Fruit fly (Drosophila melanogaster): Measurements from ENCODE around the gene CG43931.

Gene CG43931

dm6 chr3L:20883969-20884368, 13.4 kb upstream of the CG43931 start:
- no peak for TF ChIP-seq Hr39 (GFP tag; optimal IDR thresholded peaks at IDR 0.05)
- no peak for TF ChIP-seq Eip78C (GFP tag)
- no peak for TF ChIP-seq CG16779 (tag; optimal IDR thresholded peaks at IDR 0.05)
- no peak for TF ChIP-seq Sox14 (GFP tag; optimal IDR thresholded peaks at IDR 0.05)
- TF ChIP-seq achi (GFP tag; optimal IDR thresholded peaks at IDR 0.05): no peak
- TF ChIP-seq CG9139 (GFP tag; optimal IDR thresholded peaks at IDR 0.05): no peak
- TF ChIP-seq Sox102F (GFP tag; optimal IDR thresholded peaks at IDR 0.05): no peak
- TF ChIP-seq Eip75B (GFP tag; optimal IDR thresholded peaks at IDR 0.05): no peak
- TF ChIP-seq CG32006 (GFP tag; optimal IDR thresholded peaks at IDR 0.05): no peak
- TF ChIP-seq topi (GFP tag; optimal IDR thresholded peaks at IDR 0.05): no peak
- TF ChIP-seq CG7368 (GFP tag; optimal IDR thresholded peaks at IDR 0.05): no peak
- TF ChIP-seq fd59A (GFP tag; optimal IDR thresholded peaks at IDR 0.05): no peak
- TF ChIP-seq Sox15 (GFP tag; optimal IDR thresholded peaks at IDR 0.05): no peak
- no peak for TF ChIP-seq eg (GFP tag; IDR thresholded peaks at IDR 0.05)
- TF ChIP-seq dsx (GFP tag; optimal IDR thresholded peaks at IDR 0.05; ENCODE audit: poor library complexity, severe bottlenecking): no peak
- no peak for TF ChIP-seq CG15336 (GFP tag; IDR thresholded peaks at IDR 0.05)
- TF ChIP-seq lz (GFP tag; optimal IDR thresholded peaks at IDR 0.05): no peak
- TF ChIP-seq CG8319 (GFP tag; optimal IDR thresholded peaks at IDR 0.05): no peak
- no peak for TF ChIP-seq dac (GFP tag; optimal IDR thresholded peaks at IDR 0.05)

- no peak for TF ChIP-seq CG6163 (GFP tag; IDR thresholded peaks at IDR 0.05)
- no peak for TF ChIP-seq CG6276 (GFP tag; optimal IDR thresholded peaks at IDR 0.05)
- no peak for TF ChIP-seq CG31627 (GFP tag; optimal IDR thresholded peaks at IDR 0.05)
- no peak for TF ChIP-seq Eip75B (GFP tag; optimal IDR thresholded peaks at IDR 0.05)
- TF ChIP-seq fd59A (GFP tag; optimal IDR thresholded peaks at IDR 0.05): no peak
- TF ChIP-seq CG4318 (GFP tag; optimal IDR thresholded peaks at IDR 0.05): no peak
- TF ChIP-seq Lpt (GFP tag; optimal IDR thresholded peaks at IDR 0.05): no peak
- no peak for TF ChIP-seq CG34406 (GFP tag; optimal IDR thresholded peaks at IDR 0.05)
- TF ChIP-seq CG10631 (GFP tag; optimal IDR thresholded peaks at IDR 0.05): no peak
- TF ChIP-seq net (GFP tag; optimal IDR thresholded peaks at IDR 0.05): no peak
- no peak for TF ChIP-seq CG11294 (GFP tag; IDR thresholded peaks at IDR 0.05)
- TF ChIP-seq Sox102F (GFP tag; optimal IDR thresholded peaks at IDR 0.05): no peak
- TF ChIP-seq Sox14 (GFP tag; optimal IDR thresholded peaks at IDR 0.05): no peak
- TF ChIP-seq Hr4 (GFP tag; optimal IDR thresholded peaks at IDR 0.05): no peak
- no peak for TF ChIP-seq OdsH (GFP tag; optimal IDR thresholded peaks at IDR 0.05)
- TF ChIP-seq CG11902 (GFP tag; optimal IDR thresholded peaks at IDR 0.05): no peak
- no peak for TF ChIP-seq salr (GFP tag; optimal IDR thresholded peaks at IDR 0.05)
- no peak for TF ChIP-seq CG6854 (GFP tag; optimal IDR thresholded peaks at IDR 0.05)
Measured at dm6 chr3L:20885172-20885571, 12.2 kb upstream of the CG43931 start, which contains the start of gene CG32432. Gene CG32432, minus strand, starts transcription at chr3L:20885188.

- TF ChIP-seq fkh (GFP tag; optimal IDR thresholded peaks at IDR 0.05) (peak; percentile 66), salr (GFP tag; optimal IDR thresholded peaks at IDR 0.05) (no peak)
Measured at dm6 chr3L:20900996-20901395, 3.6 kb downstream of the CG43931 start.

dm6 chr3L:20905495-20905894, 8.1 kb downstream of the CG43931 start, which contains the start of gene CG11458:
Gene CG11458, plus strand, starts transcription at chr3L:20905795.
- no peak for TF ChIP-seq CG10669 (GFP tag; optimal IDR thresholded peaks at IDR 0.05)
- TF ChIP-seq fkh (GFP tag; optimal IDR thresholded peaks at IDR 0.05): no peak
- TF ChIP-seq CG6276 (GFP tag; optimal IDR thresholded peaks at IDR 0.05): no peak
- no peak for TF ChIP-seq CG1621 (tag; optimal IDR thresholded peaks at IDR 0.05)
- TF ChIP-seq CG34406 (GFP tag; optimal IDR thresholded peaks at IDR 0.05): no peak
- TF ChIP-seq fd59A (GFP tag; optimal IDR thresholded peaks at IDR 0.05): no peak
- no peak for TF ChIP-seq CG31627 (GFP tag; optimal IDR thresholded peaks at IDR 0.05)
- no peak for TF ChIP-seq Hr4 (GFP tag; optimal IDR thresholded peaks at IDR 0.05)
- TF ChIP-seq CG4318 (GFP tag; optimal IDR thresholded peaks at IDR 0.05): no peak
- TF ChIP-seq Sox15 (GFP tag; optimal IDR thresholded peaks at IDR 0.05): no peak
- no peak for TF ChIP-seq salr (GFP tag; optimal IDR thresholded peaks at IDR 0.05)
- TF ChIP-seq esn (GFP tag; optimal IDR thresholded peaks at IDR 0.05): no peak
- TF ChIP-seq pdm3 (GFP tag; optimal IDR thresholded peaks at IDR 0.05): no peak
- no peak for TF ChIP-seq Eip93F (GFP tag; optimal IDR thresholded peaks at IDR 0.05)
- TF ChIP-seq CG8319 (GFP tag; optimal IDR thresholded peaks at IDR 0.05): no peak
- no peak for TF ChIP-seq CG6163 (GFP tag; IDR thresholded peaks at IDR 0.05)
- no peak for TF ChIP-seq Lpt (GFP tag; optimal IDR thresholded peaks at IDR 0.05)
- TF ChIP-seq topi (GFP tag; optimal IDR thresholded peaks at IDR 0.05): no peak
- no peak for TF ChIP-seq CG16779 (tag; optimal IDR thresholded peaks at IDR 0.05)
